Fruit fly (Drosophila melanogaster) whole organism, prepupa: ENCODE results near the gene Fst.

Experiments used
- CG10631 ChIP-seq: fragments of 200-800 bp; sonication (Bioruptor generic); optimal IDR thresholded peaks from 2 replicates; lab custom pipeline; 2016; ENCODE audit warnings: missing biosample characterization, missing genetic modification characterization
- CG10669 ChIP-seq: fragments of 200-800 bp; sonication (Bioruptor generic); optimal IDR thresholded peaks from 3 replicates; lab custom pipeline; 2018; ENCODE audit warnings: missing biosample characterization, mild to moderate bottlenecking, missing genetic modification characterization, moderate library complexity
- CG11294 ChIP-seq: fragments of 200-800 bp; sonication (Bioruptor generic); IDR thresholded peaks from 2 replicates; pipeline ENCODE4 v1.3.6; 2022; ENCODE audit warnings: missing biosample characterization, missing genetic modification characterization
- CG11902 ChIP-seq: fragments of 200-800 bp; sonication (Bioruptor generic); optimal IDR thresholded peaks from 3 replicates; lab custom pipeline; 2016; ENCODE audit warnings: missing biosample characterization, missing genetic modification characterization
- CG15336 ChIP-seq: fragments of 200-800 bp; sonication (Bioruptor generic); IDR thresholded peaks from 2 replicates; pipeline ENCODE4 v1.3.6; 2022; ENCODE audit warnings: missing biosample characterization, missing genetic modification characterization
- CG1621 ChIP-seq: fragments of 200-800 bp; sonication (Bioruptor generic); optimal IDR thresholded peaks from 3 replicates; lab custom pipeline; 2018; ENCODE audit warnings: missing biosample characterization, mild to moderate bottlenecking, missing genetic modification characterization
- CG3032 ChIP-seq: fragments of 200-800 bp; optimal IDR thresholded peaks from 2 replicates; lab custom pipeline; 2019; ENCODE audit warnings: missing biosample characterization, mild to moderate bottlenecking, missing genetic modification characterization, moderate library complexity
- CG31627 ChIP-seq: fragments of 200-800 bp; sonication (Bioruptor generic); optimal IDR thresholded peaks from 3 replicates; lab custom pipeline; 2016; ENCODE audit warnings: missing biosample characterization, missing genetic modification characterization
- CG34406 ChIP-seq: fragments of 200-800 bp; sonication (Bioruptor generic); optimal IDR thresholded peaks from 3 replicates; lab custom pipeline; 2016; ENCODE audit warnings: missing biosample characterization, missing genetic modification characterization
- CG3919 ChIP-seq: fragments of 200-800 bp; sonication (Bioruptor generic); optimal IDR thresholded peaks from 3 replicates; lab custom pipeline; 2016; ENCODE audit warnings: missing biosample characterization, missing genetic modification characterization
- CG6792 ChIP-seq: fragments of 200-800 bp; sonication (Bioruptor generic); optimal IDR thresholded peaks from 3 replicates; lab custom pipeline; 2016; ENCODE audit warnings: missing biosample characterization, missing genetic modification characterization
- CG6808 ChIP-seq: fragments of 200-800 bp; sonication (Bioruptor generic); optimal IDR thresholded peaks from 3 replicates; lab custom pipeline; 2017; ENCODE audit warnings: missing biosample characterization, missing genetic modification characterization, mild to moderate bottlenecking, moderate library complexity, missing genetic modification reagents
- CG6854 ChIP-seq: fragments of 200-800 bp; sonication (Bioruptor generic); optimal IDR thresholded peaks from 2 replicates; lab custom pipeline; 2017; ENCODE audit warnings: missing biosample characterization, mild to moderate bottlenecking, missing genetic modification characterization
- CG7368 ChIP-seq: fragments of 200-800 bp; sonication (Bioruptor generic); optimal IDR thresholded peaks from 3 replicates; lab custom pipeline; 2016; ENCODE audit warnings: missing biosample characterization, missing genetic modification characterization
- CG8119 ChIP-seq: fragments of 200-800 bp; sonication (Bioruptor generic); IDR thresholded peaks from 3 replicates; pipeline ENCODE4 v1.3.6; 2022; ENCODE audit warnings: missing biosample characterization, missing genetic modification characterization
- CG8319 ChIP-seq: fragments of 200-800 bp; sonication (Bioruptor generic); optimal IDR thresholded peaks from 3 replicates; lab custom pipeline; 2016; ENCODE audit warnings: missing biosample characterization, missing genetic modification characterization
- CG8632 ChIP-seq: fragments of 200-800 bp; sonication (Bioruptor generic); optimal IDR thresholded peaks from 3 replicates; lab custom pipeline; 2016; ENCODE audit warnings: missing biosample characterization, missing genetic modification characterization
- CG9139 ChIP-seq: fragments of 200-800 bp; sonication (Bioruptor generic); optimal IDR thresholded peaks from 3 replicates; lab custom pipeline; 2017; ENCODE audit warnings: missing biosample characterization, mild to moderate bottlenecking, missing genetic modification characterization
- Eip75B ChIP-seq: fragments of 200-800 bp; sonication (Bioruptor generic); optimal IDR thresholded peaks from 3 replicates; lab custom pipeline; 2016; ENCODE audit warnings: missing biosample characterization, missing genetic modification characterization
- Eip78C ChIP-seq: fragments of 200-800 bp; sonication (Bioruptor generic); peaks from one replicate; lab custom pipeline; 2016; ENCODE audit warnings: missing biosample characterization, missing genetic modification characterization
- Eip93F ChIP-seq: fragments of 200-800 bp; sonication (Bioruptor generic); optimal IDR thresholded peaks from 2 replicates; lab custom pipeline; 2016; ENCODE audit warnings: missing biosample characterization, mild to moderate bottlenecking, missing genetic modification characterization
- Ets21C ChIP-seq: fragments of 200-800 bp; sonication (Bioruptor generic); optimal IDR thresholded peaks from 3 replicates; lab custom pipeline; 2016; ENCODE audit warnings: missing biosample characterization, missing genetic modification characterization
- Ets96B ChIP-seq: fragments of 200-800 bp; optimal IDR thresholded peaks from 2 replicates; lab custom pipeline; 2019; ENCODE audit warnings: missing biosample characterization, mild to moderate bottlenecking, missing genetic modification characterization, moderate library complexity
- Hr38 ChIP-seq: sonication (Bioruptor generic); optimal IDR thresholded peaks from 2 replicates; lab custom pipeline; 2016; ENCODE audit warnings: missing biosample characterization, missing genetic modification characterization
- Lpt ChIP-seq: fragments of 200-800 bp; sonication (Bioruptor generic); optimal IDR thresholded peaks from 3 replicates; lab custom pipeline; 2016; ENCODE audit warnings: missing biosample characterization, missing genetic modification characterization
- Met ChIP-seq: fragments of 200-800 bp; sonication (Bioruptor generic); optimal IDR thresholded peaks from 3 replicates; lab custom pipeline; 2016; ENCODE audit warnings: missing biosample characterization, missing genetic modification characterization
- OdsH ChIP-seq: fragments of 200-800 bp; sonication (Bioruptor generic); optimal IDR thresholded peaks from 3 replicates; lab custom pipeline; 2016; ENCODE audit warnings: missing biosample characterization, missing genetic modification characterization
- Smox ChIP-seq: fragments of 200-800 bp; sonication (Bioruptor generic); optimal IDR thresholded peaks from 3 replicates; lab custom pipeline; 2016; ENCODE audit warnings: missing biosample characterization, missing genetic modification characterization
- Sox102F ChIP-seq: fragments of 200-800 bp; sonication (Bioruptor generic); optimal IDR thresholded peaks from 2 replicates; lab custom pipeline; 2016; ENCODE audit warnings: missing biosample characterization, mild to moderate bottlenecking, missing genetic modification characterization
- Sox14 ChIP-seq: fragments of 200-800 bp; sonication (Bioruptor generic); optimal IDR thresholded peaks from 3 replicates; lab custom pipeline; 2016; ENCODE audit warnings: missing biosample characterization, missing genetic modification characterization
- Sox15 ChIP-seq: fragments of 200-800 bp; sonication (Bioruptor generic); optimal IDR thresholded peaks from 3 replicates; lab custom pipeline; 2016; ENCODE audit warnings: missing biosample characterization, missing genetic modification characterization
- achi ChIP-seq: fragments of 200-800 bp; sonication (Bioruptor generic); optimal IDR thresholded peaks from 3 replicates; lab custom pipeline; 2016; ENCODE audit warnings: missing biosample characterization, missing genetic modification characterization
- acj6 ChIP-seq: fragments of 200-800 bp; sonication (Bioruptor generic); optimal IDR thresholded peaks from 3 replicates; lab custom pipeline; 2016; ENCODE audit warnings: missing biosample characterization, missing genetic modification characterization
- cyc ChIP-seq: fragments of 200-800 bp; sonication (Bioruptor generic); optimal IDR thresholded peaks from 3 replicates; lab custom pipeline; 2016; ENCODE audit warnings: missing biosample characterization, missing genetic modification characterization
- dac ChIP-seq: fragments of 200-800 bp; sonication (Bioruptor generic); optimal IDR thresholded peaks from 2 replicates; lab custom pipeline; 2017; ENCODE audit warnings: missing biosample characterization, mild to moderate bottlenecking, missing genetic modification characterization
- eg ChIP-seq: fragments of 200-800 bp; sonication (Bioruptor generic); IDR thresholded peaks from 3 replicates; pipeline ENCODE4 v1.3.6; 2022; ENCODE audit warnings: missing biosample characterization, missing genetic modification characterization
- fkh ChIP-seq: fragments of 200-800 bp; sonication (Bioruptor generic); optimal IDR thresholded peaks from 3 replicates; lab custom pipeline; 2017; ENCODE audit warnings: missing biosample characterization, mild to moderate bottlenecking, missing genetic modification characterization, moderate library complexity
- lz ChIP-seq: fragments of 200-800 bp; sonication (Bioruptor generic); optimal IDR thresholded peaks from 3 replicates; lab custom pipeline; 2016; ENCODE audit warnings: missing biosample characterization, missing genetic modification characterization
- salr ChIP-seq, 2 experiments: fragments of 200-800 bp; sonication (Bioruptor generic); optimal IDR thresholded peaks; 3 replicates each; lab custom pipeline; 2016 to 2018; ENCODE audit warnings: missing biosample characterization in 2 of 2, missing genetic modification characterization in 2 of 2, mild to moderate bottlenecking in 1 of 2
- ss ChIP-seq, 2 experiments: fragments of 200-800 bp; sonication (Bioruptor generic); optimal IDR thresholded peaks; 2 replicates in 1 of 2; 3 replicates in 1 of 2; lab custom pipeline; 2017 to 2018; ENCODE audit warnings: mild to moderate bottlenecking in 2 of 2, missing biosample characterization in 2 of 2, missing genetic modification characterization in 2 of 2, moderate library complexity in 1 of 2
- svp ChIP-seq: fragments of 200-800 bp; sonication (Bioruptor generic); peaks from one replicate; lab custom pipeline; 2016; ENCODE audit warnings: missing biosample characterization, missing genetic modification characterization
- topi ChIP-seq: fragments of 200-800 bp; sonication (Bioruptor generic); optimal IDR thresholded peaks from 3 replicates; lab custom pipeline; 2016; ENCODE audit warnings: missing biosample characterization, missing genetic modification characterization
- vri ChIP-seq: fragments of 200-800 bp; sonication (Bioruptor generic); optimal IDR thresholded peaks from 3 replicates; lab custom pipeline; 2016; ENCODE audit warnings: missing biosample characterization, mild to moderate bottlenecking, missing genetic modification characterization

The Fst gene

DNA sequence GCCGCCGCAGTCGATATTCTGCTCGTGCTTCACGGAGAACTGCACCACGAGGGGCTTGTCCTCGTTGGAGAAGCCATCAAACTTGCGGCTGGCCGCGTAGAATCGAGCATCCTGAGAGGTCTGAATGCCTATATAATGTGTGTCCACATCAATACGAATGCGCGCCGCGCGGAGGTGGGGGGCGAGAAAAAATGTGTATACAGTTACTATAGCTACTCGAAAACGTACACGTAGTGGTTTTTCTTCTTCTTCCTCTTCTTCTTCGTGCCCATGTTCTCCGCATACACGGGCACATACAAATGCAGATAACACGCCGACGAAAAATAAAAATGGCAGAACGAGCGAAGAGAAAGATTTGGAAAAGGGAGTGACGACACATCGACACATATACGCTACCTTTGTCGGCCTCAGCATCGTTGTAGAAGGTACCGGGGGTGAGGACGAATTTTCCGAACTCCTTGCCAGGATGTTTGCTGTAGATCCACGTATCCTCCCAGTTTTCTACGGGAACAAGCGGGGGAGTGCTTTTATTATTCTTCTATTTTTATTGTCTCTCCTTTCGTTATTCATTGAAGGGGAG is 15.8 kb downstream of the Fst start:
- TF ChIP-seq CG1621 (tag; lab: Kevin White, UChicago): peak; percentile 0
- TF ChIP-seq CG8632 (GFP tag; lab: Kevin White, UChicago): no peak
- no peak for TF ChIP-seq CG6854 (GFP tag; lab: Kevin White, UChicago)
- no peak for TF ChIP-seq CG10669 (GFP tag; lab: Kevin White, UChicago)
- no peak for TF ChIP-seq Sox15 (GFP tag; lab: Kevin White, UChicago)
- TF ChIP-seq salr (GFP tag; optimal IDR thresholded peaks at IDR 0.05; lab: Kevin White, UChicago): no peak
- no peak for TF ChIP-seq Ets96B
- no peak for TF ChIP-seq Smox
- TF ChIP-seq vri (GFP tag; lab: Kevin White, UChicago): peak; percentile 10
- no peak for TF ChIP-seq lz (GFP tag; lab: Kevin White, UChicago)
- peak in 1 of 2 experiments; percentile 8 for TF ChIP-seq ss (GFP tag; optimal IDR thresholded peaks at IDR 0.05; lab: Kevin White, UChicago)

DNA sequence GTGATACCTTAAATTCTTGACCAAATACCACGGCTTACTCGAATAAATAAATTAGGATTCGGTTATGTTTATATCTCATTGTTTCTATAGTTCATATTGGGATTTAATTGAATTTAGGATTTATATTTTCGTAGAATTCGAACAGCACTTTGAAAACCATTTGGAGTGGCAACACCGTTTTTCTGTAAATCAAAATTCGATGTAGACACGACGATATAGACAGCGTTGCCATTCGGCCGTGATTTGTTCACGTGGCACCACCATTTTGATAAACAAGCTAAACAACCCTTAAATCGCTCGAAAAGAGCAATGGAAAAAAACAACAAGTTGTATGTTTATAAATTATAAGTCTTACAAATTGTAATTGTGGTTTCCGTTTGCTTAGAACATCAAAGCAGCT is 17.3 kb downstream of the Fst start:
- TF ChIP-seq Eip78C (GFP tag; lab: Kevin White, UChicago) (peak; percentile 32), acj6 (no peak), fkh (GFP tag; lab: Kevin White, UChicago) (peak; percentile 86)
- TF ChIP-seq, all 60 proteins: peak for 2

DNA sequence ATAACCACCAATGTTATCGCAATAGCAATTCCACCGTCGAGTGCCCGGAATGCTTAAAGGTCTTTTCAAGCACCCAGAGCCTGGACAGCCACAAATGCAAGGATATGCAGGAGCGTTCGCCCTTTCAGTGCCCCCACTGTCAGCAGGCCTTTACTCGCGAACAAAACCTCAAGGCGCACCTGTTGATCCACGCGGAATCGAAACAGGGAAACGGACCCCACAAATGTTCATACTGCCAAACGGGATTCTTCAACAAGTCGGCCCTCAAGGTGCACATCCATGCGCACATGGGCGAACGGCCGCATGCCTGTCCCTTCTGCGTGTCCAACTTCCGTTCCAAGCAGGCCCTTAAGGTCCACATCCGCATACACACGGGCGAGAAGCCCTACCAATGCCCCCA is 17.9 kb downstream of the Fst start:
- TF ChIP-seq CG8119 (GFP tag; lab: Robert Waterston, UW) (no peak), CG9139 (GFP tag; lab: Kevin White, UChicago) (no peak), lz (GFP tag; lab: Kevin White, UChicago) (no peak), CG1621 (tag; lab: Kevin White, UChicago) (no peak), CG8319 (GFP tag; lab: Kevin White, UChicago) (no peak), CG11294 (GFP tag; lab: Robert Waterston, UW) (no peak), Eip93F (GFP tag; lab: Kevin White, UChicago) (no peak), eg (0 out of 3 replicates have a peak, but pooled peaks have one; percentile 20)

DNA sequence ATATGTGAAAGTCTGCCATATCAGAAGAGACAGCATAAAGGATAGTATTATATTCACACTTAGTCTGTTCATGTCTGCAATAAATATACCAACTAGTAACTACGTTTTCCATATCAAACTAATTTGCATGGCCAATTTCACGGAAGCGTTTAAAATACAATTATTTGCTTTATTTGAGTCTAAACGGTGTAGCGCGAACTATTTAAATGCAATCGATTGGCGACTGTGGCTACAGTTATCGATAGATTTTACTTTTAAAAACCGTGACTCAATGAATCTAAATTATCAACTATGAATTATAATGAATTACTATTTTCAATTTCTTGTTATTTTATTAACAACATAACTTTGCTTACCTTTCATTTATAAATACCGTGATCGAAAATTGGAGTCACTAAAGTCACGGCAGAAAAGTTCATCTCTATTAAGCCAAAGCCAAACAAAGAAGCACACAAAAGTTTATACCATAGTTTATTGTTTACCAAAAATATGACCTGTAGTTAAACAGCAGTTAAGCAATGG is 19.0 kb downstream of the Fst start, which contains the start of the genes CG9427 and CG8319:
Gene CG9427, minus strand, starts transcription at position 51 of the 522 bp plus-strand sequence.
Gene CG8319, plus strand, starts transcription at position 442 of the 522 bp plus-strand sequence.
- TF ChIP-seq Ets96B (peak; percentile 25), CG11902 (GFP tag; lab: Kevin White, UChicago) (peak; percentile 10), CG8319 (GFP tag; lab: Kevin White, UChicago) (no peak), acj6 (no peak), Ets21C (GFP tag; lab: Kevin White, UChicago) (no peak), cyc (GFP tag; lab: Kevin White, UChicago) (peak; percentile 63), Eip93F (GFP tag; lab: Kevin White, UChicago) (peak; percentile 29), CG15336 (GFP tag; lab: Robert Waterston, UW) (peak; percentile 31; the same call in 1 of the 2 replicates), OdsH (GFP tag; lab: Kevin White, UChicago) (peak; percentile 53), lz (GFP tag; lab: Kevin White, UChicago) (peak; percentile 68), CG31627 (GFP tag; lab: Kevin White, UChicago) (peak; percentile 70), Sox14 (peak; percentile 97), CG10669 (GFP tag; lab: Kevin White, UChicago) (no peak), CG1621 (tag; lab: Kevin White, UChicago) (peak; percentile 6), Smox (peak; percentile 66), Eip75B (GFP tag; lab: Kevin White, UChicago) (peak; percentile 66), CG10631 (GFP tag; lab: Kevin White, UChicago) (peak; percentile 63), Lpt (GFP tag; lab: Kevin White, UChicago) (no peak), ss (GFP tag; optimal IDR thresholded peaks at IDR 0.05; lab: Kevin White, UChicago) (no peak), CG6792 (GFP tag; lab: Kevin White, UChicago) (peak; percentile 46), CG34406 (GFP tag; lab: Kevin White, UChicago) (peak; percentile 21), topi (peak; percentile 63), achi (peak; percentile 21), Hr38 (GFP tag; lab: Kevin White, UChicago) (no peak), CG3919 (GFP tag; lab: Kevin White, UChicago) (peak; percentile 52), CG6808 (GFP tag; lab: Kevin White, UChicago) (no peak), Sox102F (GFP tag; lab: Kevin White, UChicago) (peak; percentile 52), Eip78C (GFP tag; lab: Kevin White, UChicago) (peak; percentile 89), CG3032 (tag; lab: Kevin White, UChicago) (peak; percentile 45), vri (GFP tag; lab: Kevin White, UChicago) (peak; percentile 16), eg (0 out of 3 replicates have a peak, but pooled peaks have one; percentile 29), dac (GFP tag; lab: Kevin White, UChicago) (no peak), Met (GFP tag; lab: Kevin White, UChicago) (peak; percentile 63), svp (no peak), CG7368 (GFP tag; lab: Kevin White, UChicago) (peak; percentile 0), fkh (GFP tag; lab: Kevin White, UChicago) (peak; percentile 93)
